Worm (Caenorhabditis elegans) whole organism, L2 larva: ENCODE data around the gene pyr-1.
A peak's percentile ranks its signal among the peaks of the same experiment; 100 is the strongest.

Experiments used
- C34F6.9 ChIP-seq: fragments of 150-350 bp; optimal IDR thresholded peaks from 2 replicates; lab custom pipeline; 2014; ENCODE audit warnings: missing biosample characterization, missing genetic modification characterization
- F13H6.1 ChIP-seq: sonication (generic microtip); optimal IDR thresholded peaks from 2 replicates; lab custom pipeline; 2016; ENCODE audit warnings: missing genetic modification characterization, missing compliant biosample characterization
- R02D3.7 ChIP-seq: fragments of 150-350 bp; optimal IDR thresholded peaks from 2 replicates; lab custom pipeline; 2014; ENCODE audit warnings: missing biosample characterization, missing genetic modification characterization
- Y55F3AM.14 ChIP-seq: fragments of 200-800 bp; sonication (Bioruptor generic); optimal IDR thresholded peaks from 2 replicates; lab custom pipeline; 2018; ENCODE audit warnings: mild to moderate bottlenecking, missing genetic modification characterization, missing compliant biosample characterization
- ZK546.5 ChIP-seq: sonication (generic microtip); optimal IDR thresholded peaks from 2 replicates; lab custom pipeline; 2017; ENCODE audit warnings: missing biosample characterization, missing genetic modification characterization
- blmp-1 ChIP-seq: sonication (generic microtip); optimal IDR thresholded peaks from 2 replicates; lab custom pipeline; 2017; ENCODE audit warnings: missing genetic modification characterization, mild to moderate bottlenecking, missing compliant biosample characterization, antibody characterized with exemption, moderate library complexity; ENCODE audit not compliant: insufficient read depth
- ceh-16 ChIP-seq: fragments of 150-350 bp; optimal IDR thresholded peaks from 2 replicates; lab custom pipeline; 2014; ENCODE audit warnings: missing biosample characterization, missing genetic modification characterization
- dmd-4 ChIP-seq: sonication (generic microtip); optimal IDR thresholded peaks from 2 replicates; lab custom pipeline; 2017; ENCODE audit warnings: missing biosample characterization, missing genetic modification characterization
- egl-27 ChIP-seq: sonication (generic microtip); optimal IDR thresholded peaks from 3 replicates; lab custom pipeline; 2017; ENCODE audit warnings: missing biosample characterization, missing genetic modification reagents, missing genetic modification characterization
- elt-1 ChIP-seq: fragments of 150-350 bp; optimal IDR thresholded peaks from 2 replicates; lab custom pipeline; 2014; ENCODE audit warnings: missing biosample characterization, missing genetic modification characterization
- elt-3 ChIP-seq: sonication (generic microtip); optimal IDR thresholded peaks from 2 replicates; lab custom pipeline; 2017; ENCODE audit warnings: missing biosample characterization, missing genetic modification characterization
- gmeb-1 ChIP-seq: fragments of 150-350 bp; optimal IDR thresholded peaks from 2 replicates; lab custom pipeline; 2014; ENCODE audit warnings: missing biosample characterization, missing genetic modification characterization
- lin-11 ChIP-seq: fragments of 150-350 bp; sonication (generic microtip); optimal IDR thresholded peaks from 2 replicates; lab custom pipeline; 2014; ENCODE audit warnings: missing biosample characterization, missing genetic modification characterization, inconsistent platforms, mixed read lengths
- lin-39 ChIP-seq: fragments of 150-350 bp; optimal IDR thresholded peaks from 2 replicates; lab custom pipeline; 2014; ENCODE audit warnings: missing biosample characterization, missing genetic modification reagents, missing genetic modification characterization
- lsy-2 ChIP-seq, 2 experiments: fragments of 150-350 bp in 1 of 2; sonication (generic microtip) in 1 of 2; optimal IDR thresholded peaks; 2 replicates each; lab custom pipeline; 2014 to 2017; ENCODE audit warnings: missing biosample characterization in 2 of 2, missing genetic modification characterization in 2 of 2
- mab-5 ChIP-seq: fragments of 150-350 bp; optimal IDR thresholded peaks from 2 replicates; lab custom pipeline; 2014; ENCODE audit warnings: missing biosample characterization, missing genetic modification characterization
- mbf-1 ChIP-seq: sonication (generic microtip); optimal IDR thresholded peaks from 2 replicates; lab custom pipeline; 2017; ENCODE audit warnings: missing biosample characterization, missing genetic modification characterization
- mdl-1 ChIP-seq, 2 experiments: fragments of 150-350 bp in 1 of 2; sonication (generic microtip) in 1 of 2; optimal IDR thresholded peaks; 2 replicates each; lab custom pipeline; 2017; ENCODE audit warnings: missing biosample characterization in 2 of 2, missing genetic modification characterization in 2 of 2
- nhr-10 ChIP-seq: sonication (generic microtip); optimal IDR thresholded peaks from 2 replicates; lab custom pipeline; 2017; ENCODE audit warnings: missing biosample characterization, missing genetic modification characterization
- nhr-11 ChIP-seq: fragments of 150-350 bp; optimal IDR thresholded peaks from 2 replicates; lab custom pipeline; 2014; ENCODE audit warnings: missing biosample characterization, missing genetic modification characterization
- nhr-129 ChIP-seq: fragments of 150-350 bp; optimal IDR thresholded peaks from 2 replicates; lab custom pipeline; 2014; ENCODE audit warnings: missing biosample characterization, missing genetic modification characterization
- nhr-21 ChIP-seq: fragments of 150-350 bp; optimal IDR thresholded peaks from 2 replicates; lab custom pipeline; 2014; ENCODE audit warnings: missing biosample characterization, missing genetic modification characterization
- nhr-23 ChIP-seq: fragments of 150-350 bp; optimal IDR thresholded peaks from 2 replicates; lab custom pipeline; 2014; ENCODE audit warnings: missing biosample characterization, missing genetic modification reagents, missing genetic modification characterization
- nhr-25 ChIP-seq: fragments of 150-350 bp; sonication (generic microtip); optimal IDR thresholded peaks from 3 replicates; lab custom pipeline; 2014; ENCODE audit warnings: missing biosample characterization, missing genetic modification characterization
- nhr-6 ChIP-seq: fragments of 150-350 bp; optimal IDR thresholded peaks from 2 replicates; lab custom pipeline; 2014; ENCODE audit warnings: missing biosample characterization, missing genetic modification characterization
- nhr-77 ChIP-seq: fragments of 150-350 bp; optimal IDR thresholded peaks from 2 replicates; lab custom pipeline; 2014; ENCODE audit warnings: missing biosample characterization, missing genetic modification characterization
- peb-1 ChIP-seq: fragments of 150-350 bp; optimal IDR thresholded peaks from 2 replicates; lab custom pipeline; 2014; ENCODE audit warnings: missing biosample characterization, missing genetic modification characterization
- skn-1 ChIP-seq: sonication (generic microtip); optimal IDR thresholded peaks from 2 replicates; lab custom pipeline; 2017; ENCODE audit warnings: missing biosample characterization, missing genetic modification characterization
- sma-3 ChIP-seq: sonication (generic microtip); optimal IDR thresholded peaks from 2 replicates; lab custom pipeline; 2016; ENCODE audit warnings: missing genetic modification reagents, missing genetic modification characterization, missing compliant biosample characterization
- sma-9 ChIP-seq, 2 experiments: fragments of 150-350 bp in 1 of 2; sonication (generic microtip) in 1 of 2; optimal IDR thresholded peaks; 2 replicates each; lab custom pipeline; 2014 to 2016; ENCODE audit warnings: missing genetic modification characterization in 2 of 2, mild to moderate bottlenecking in 1 of 2, missing biosample characterization in 1 of 2, missing compliant biosample characterization in 1 of 2, missing genetic modification reagents in 1 of 2, moderate library complexity in 1 of 2
- snpc-4 ChIP-seq: fragments of 150-350 bp; optimal IDR thresholded peaks from 2 replicates; lab custom pipeline; 2014; ENCODE audit warnings: missing biosample characterization, missing genetic modification characterization
- unc-39 ChIP-seq: fragments of 150-350 bp; optimal IDR thresholded peaks from 2 replicates; lab custom pipeline; 2014; ENCODE audit warnings: missing biosample characterization, missing genetic modification characterization
- zag-1 ChIP-seq: fragments of 150-350 bp; optimal IDR thresholded peaks from 2 replicates; lab custom pipeline; 2014; ENCODE audit warnings: missing biosample characterization, missing genetic modification characterization
- ztf-1 ChIP-seq: fragments of 200-800 bp; sonication (Bioruptor generic); conservative IDR thresholded peaks from 2 replicates; pipeline ENCODE4 v1.3.6; 2022; ENCODE audit warnings: missing genetic modification characterization, missing compliant biosample characterization
- ztf-11 ChIP-seq: sonication (generic microtip); optimal IDR thresholded peaks from 2 replicates; lab custom pipeline; 2017; ENCODE audit warnings: missing biosample characterization, missing genetic modification characterization

pyr-1 gene

DNA sequence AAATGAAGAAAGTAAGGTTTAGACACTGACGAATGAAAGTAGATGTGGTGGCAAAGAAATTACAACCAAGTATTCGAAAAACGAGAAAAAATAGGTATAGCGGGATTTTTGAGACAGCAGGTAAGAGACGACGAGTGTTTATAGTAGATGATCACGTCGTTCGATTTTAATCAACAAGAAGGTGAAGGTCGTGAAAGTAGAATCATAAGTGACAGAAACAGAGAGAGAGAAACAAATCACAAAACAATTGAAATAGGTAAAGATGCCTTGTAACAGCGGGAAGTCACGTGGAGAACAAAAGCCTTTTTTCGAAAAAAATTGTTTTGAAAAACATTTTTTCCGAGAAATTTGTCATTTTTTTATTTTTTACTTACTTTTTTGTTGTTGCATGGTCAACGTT lies 20.8 kb upstream of the pyr-1 start, which contains the start of gene T22C8.6:
Gene T22C8.6, minus strand, starts transcription at position 194 of the 400 bp plus-strand sequence.
- no peak for TF ChIP-seq unc-39 (tag; lab: Kevin White, UChicago)
- TF ChIP-seq blmp-1 (tag; lab: Kevin White, UChicago), result peak; percentile 17

DNA sequence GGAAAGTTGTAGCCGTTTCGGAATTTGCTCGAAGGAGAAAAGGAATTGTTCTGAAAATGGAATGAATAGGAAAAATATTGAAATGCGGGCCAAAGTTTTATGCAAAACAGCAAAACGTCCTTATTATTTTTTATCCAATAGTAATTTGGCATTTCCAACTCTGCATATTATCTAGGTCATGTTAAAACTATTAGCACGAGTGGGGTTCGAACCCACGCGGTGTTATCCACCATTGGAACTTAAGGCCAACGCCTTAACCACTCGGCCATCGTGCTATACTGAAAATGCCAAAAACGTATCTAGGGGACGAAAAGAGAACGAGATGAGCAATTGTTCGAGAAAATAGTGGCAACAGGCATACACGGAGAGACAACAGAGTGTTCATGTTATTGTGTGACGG lies 19.1 kb upstream of the pyr-1 start:
- TF ChIP-seq nhr-21 (tag; lab: Kevin White, UChicago) (no peak), elt-3 (tag; lab: Kevin White, UChicago) (no peak), mab-5 (tag; lab: Kevin White, UChicago) (no peak), sma-3 (no peak), nhr-25 (tag; lab: Kevin White, UChicago) (no peak), snpc-4 (no peak), ztf-1 (no peak), nhr-129 (tag; lab: Kevin White, UChicago) (no peak), nhr-11 (no peak), lin-11 (tag; lab: Kevin White, UChicago) (no peak), egl-27 (tag; lab: Kevin White, UChicago) (no peak), nhr-10 (tag; lab: Kevin White, UChicago) (no peak), nhr-77 (no peak), lin-39 (tag; lab: Kevin White, UChicago) (no peak), ceh-16 (tag; lab: Kevin White, UChicago) (no peak), Y55F3AM.14 (GFP tag; lab: Kevin White, UChicago) (no peak), peb-1 (tag; lab: Kevin White, UChicago) (no peak)

DNA sequence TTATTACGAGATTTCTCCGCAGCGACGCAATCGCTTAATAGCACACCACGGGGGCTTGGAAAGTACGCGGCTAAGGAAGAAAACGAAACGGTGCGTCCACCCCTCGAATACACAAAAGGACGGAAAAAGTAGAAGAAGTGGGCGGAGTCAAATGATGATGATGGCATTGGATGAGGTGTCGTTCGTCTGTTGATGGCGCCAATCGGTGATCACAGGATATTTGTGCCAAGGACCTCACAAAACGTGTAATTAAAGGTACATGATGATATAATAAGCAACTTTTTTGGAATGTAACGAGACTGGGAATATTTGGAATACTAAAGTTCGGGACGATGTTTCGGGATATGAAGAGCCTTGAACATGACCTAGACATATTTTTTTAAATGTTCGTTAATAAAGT lies 16.5 kb upstream of the pyr-1 start, which contains the start of gene cutl-12:
Gene cutl-12, minus strand, starts transcription at position 101 of the 400 bp plus-strand sequence.
- no peak for TF ChIP-seq zag-1
- TF ChIP-seq Y55F3AM.14 (GFP tag; lab: Kevin White, UChicago), result no peak
- TF ChIP-seq elt-1 (tag; lab: Kevin White, UChicago), result no peak

DNA sequence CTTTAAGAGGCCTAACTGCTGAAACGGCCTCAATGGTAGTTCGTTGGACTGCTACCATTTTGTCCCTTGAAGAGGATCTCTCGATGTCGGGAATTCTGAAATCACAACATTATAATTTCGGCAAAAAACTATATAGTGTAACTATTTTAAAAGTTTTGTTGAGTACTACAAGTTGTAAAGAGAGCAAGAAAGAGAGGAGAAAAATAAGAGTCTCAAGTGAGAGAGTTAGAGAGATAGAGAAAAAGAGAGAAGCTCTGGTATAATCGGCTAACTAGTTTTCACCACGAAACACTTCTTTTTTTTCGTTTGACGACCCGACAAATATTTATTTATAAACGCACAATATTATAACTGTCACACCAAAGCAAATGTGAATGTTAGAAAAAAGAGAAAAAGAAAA lies 13.3 kb upstream of the pyr-1 start, which contains the start of gene vab-9:
Gene vab-9, minus strand, starts transcription at position 101 of the 400 bp plus-strand sequence.
- TF ChIP-seq skn-1 (tag; lab: Kevin White, UChicago) (no peak), C34F6.9 (tag; lab: Kevin White, UChicago) (no peak), F13H6.1 (tag; lab: Kevin White, UChicago) (no peak), ztf-1 (no peak), ztf-11 (tag; lab: Kevin White, UChicago) (no peak), lin-39 (tag; lab: Kevin White, UChicago) (no peak), nhr-6 (no peak), elt-3 (tag; lab: Kevin White, UChicago) (no peak), R02D3.7 (tag; lab: Kevin White, UChicago) (no peak), snpc-4 (no peak), mbf-1 (tag; lab: Kevin White, UChicago) (no peak), ZK546.5 (tag; lab: Kevin White, UChicago) (no peak), nhr-129 (tag; lab: Kevin White, UChicago) (no peak)

DNA sequence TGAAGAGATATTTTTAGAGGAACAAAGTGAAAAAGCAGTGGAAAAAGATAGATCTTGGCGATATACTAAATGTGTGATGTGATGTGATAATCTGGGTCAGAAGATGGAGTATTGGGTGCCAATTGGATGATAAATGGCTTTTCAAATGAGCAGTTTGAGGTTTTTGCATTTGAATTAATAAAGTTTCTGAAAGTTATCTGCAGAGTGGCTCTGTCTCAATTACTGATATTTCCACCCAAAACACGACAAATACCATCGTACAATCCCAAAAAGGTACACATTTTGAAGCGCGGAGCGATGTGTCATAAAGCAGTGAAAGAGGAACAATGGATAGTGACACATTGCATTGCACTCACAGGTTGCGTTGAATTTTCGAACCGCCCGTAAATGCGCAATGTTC lies 11.4 kb upstream of the pyr-1 start:
- TF ChIP-seq gmeb-1 (no peak), sma-9 (GFP tag; optimal IDR thresholded peaks at IDR 0.05; lab: Kevin White, UChicago) (no peak), sma-9 (tag; optimal IDR thresholded peaks at IDR 0.05; lab: Kevin White, UChicago) (no peak), nhr-23 (no peak), lin-11 (tag; lab: Kevin White, UChicago) (no peak), lsy-2 (tag; optimal IDR thresholded peaks at IDR 0.05; lab: Kevin White, UChicago) (no peak), nhr-25 (tag; lab: Kevin White, UChicago) (no peak), blmp-1 (tag; lab: Kevin White, UChicago) (no peak), R02D3.7 (tag; lab: Kevin White, UChicago) (no peak), mab-5 (tag; lab: Kevin White, UChicago) (no peak), dmd-4 (no peak), ztf-11 (tag; lab: Kevin White, UChicago) (no peak), mdl-1 (tag; optimal IDR thresholded peaks at IDR 0.05; lab: Kevin White, UChicago) (no peak), ZK546.5 (tag; lab: Kevin White, UChicago) (no peak), mbf-1 (tag; lab: Kevin White, UChicago) (no peak), nhr-21 (tag; lab: Kevin White, UChicago) (no peak), peb-1 (tag; lab: Kevin White, UChicago) (no peak)
